Fruit fly (Drosophila melanogaster): ENCODE measurements around the gene CG31697.

Gene CG31697

dm6 chr2L:19577187-19577765, 42.0 kb downstream of the CG31697 start, which contains the start of the genes spi and msb1l (continued):
- TF ChIP-seq Dad (GFP tag; optimal IDR thresholded peaks at IDR 0.05) (no peak), CG11398 (GFP tag; optimal IDR thresholded peaks at IDR 0.05) (no peak), CG12155 (GFP tag; optimal IDR thresholded peaks at IDR 0.05) (peak; percentile 61), dan (GFP tag; IDR thresholded peaks at IDR 0.05) (no peak), hkb (optimal IDR thresholded peaks at IDR 0.05) (peak; percentile 41), hkb (GFP tag; IDR thresholded peaks at IDR 0.05) (no peak), CG12942 (GFP tag; optimal IDR thresholded peaks at IDR 0.05) (peak; percentile 22), kni (GFP tag; optimal IDR thresholded peaks at IDR 0.05) (no peak), Dek (tag; optimal IDR thresholded peaks at IDR 0.05) (peak; percentile 54), trem (tag; optimal IDR thresholded peaks at IDR 0.05) (peak; percentile 74), unc-4 (GFP tag; IDR thresholded peaks at IDR 0.05; ENCODE audit: partially characterized antibody) (peak; percentile 47; the same call in 1 of the 2 replicates), CG4404 (GFP tag; IDR thresholded peaks at IDR 0.05) (peak; percentile 55), Bgb (GFP tag; IDR thresholded peaks at IDR 0.05; ENCODE audit: partially characterized antibody) (no peak), CG10267 (tag; optimal IDR thresholded peaks at IDR 0.05) (peak; percentile 96), CG17802 (tag; optimal IDR thresholded peaks at IDR 0.05) (no peak), CG4424 (GFP tag; optimal IDR thresholded peaks at IDR 0.05) (peak; percentile 65), ash1 (GFP tag; optimal IDR thresholded peaks at IDR 0.05) (no peak), br (optimal IDR thresholded peaks at IDR 0.05) (no peak), crc (GFP tag; optimal IDR thresholded peaks at IDR 0.05) (no peak), CG12236 (GFP tag; optimal IDR thresholded peaks at IDR 0.05) (no peak), ind (GFP tag; optimal IDR thresholded peaks at IDR 0.05) (peak; percentile 62), aop (GFP tag; IDR thresholded peaks at IDR 0.05) (no peak), Rx (GFP tag; IDR thresholded peaks at IDR 0.05) (no peak), tin (GFP tag; optimal IDR thresholded peaks at IDR 0.05) (peak; percentile 63), ATbp (GFP tag; optimal IDR thresholded peaks at IDR 0.05) (no peak), CG7839 (tag; optimal IDR thresholded peaks at IDR 0.05) (peak; percentile 62), MBD-R2 (GFP tag; IDR thresholded peaks at IDR 0.05) (no peak; the same call in 1 of the 2 replicates), Hsf (GFP tag; optimal IDR thresholded peaks at IDR 0.05) (no peak), CG1529 (GFP tag; optimal IDR thresholded peaks at IDR 0.05) (no peak), B-H2 (GFP tag; optimal IDR thresholded peaks at IDR 0.05) (peak; percentile 71), Ets97D (GFP tag; optimal IDR thresholded peaks at IDR 0.05) (peak; percentile 21), Sin3A (optimal IDR thresholded peaks at IDR 0.05) (peak; percentile 76), CG15479 (GFP tag; optimal IDR thresholded peaks at IDR 0.05) (no peak), CG8388 (GFP tag; optimal IDR thresholded peaks at IDR 0.05) (peak; percentile 8), caup (GFP tag; optimal IDR thresholded peaks at IDR 0.05; ENCODE audit: severe bottlenecking) (peak; percentile 14), her (GFP tag; optimal IDR thresholded peaks at IDR 0.05) (no peak), CG2875 (GFP tag; optimal IDR thresholded peaks at IDR 0.05) (no peak), Dip3 (GFP tag; optimal IDR thresholded peaks at IDR 0.05) (no peak), Xrp1 (GFP tag; IDR thresholded peaks at IDR 0.05) (no peak; the same call in 1 of the 2 replicates), sug (tag; optimal IDR thresholded peaks at IDR 0.05) (peak; percentile 62), CG1647 (GFP tag; optimal IDR thresholded peaks at IDR 0.05) (peak; percentile 4), CG13287 (GFP tag; IDR thresholded peaks at IDR 0.05; ENCODE audit: partially characterized antibody) (peak; percentile 57), CG30403 (GFP tag; optimal IDR thresholded peaks at IDR 0.05) (peak; percentile 82), ro (GFP tag; IDR thresholded peaks at IDR 0.05) (no peak), CG2129 (GFP tag; IDR thresholded peaks at IDR 0.05; ENCODE audit: partially characterized antibody) (peak; percentile 20; the same call in 1 of the 2 replicates), ap (GFP tag; IDR thresholded peaks at IDR 0.05) (no peak), insv (GFP tag; optimal IDR thresholded peaks at IDR 0.05) (peak in 1 of 2 experiments; percentile 29), dpn (GFP tag; optimal IDR thresholded peaks at IDR 0.05) (peak; percentile 24 to 63), Oaz (GFP tag; IDR thresholded peaks at IDR 0.05) (no peak), bcd (GFP tag; optimal IDR thresholded peaks at IDR 0.05) (peak; percentile 34), Ssrp (tag; optimal IDR thresholded peaks at IDR 0.05) (peak; percentile 45)

Measured in whole organism, embryonic.